Fruit fly (Drosophila melanogaster) whole organism, prepupa: ENCODE results near the gene milt.

ENCODE experiments used
- CG16779 ChIP-seq: fragments of 200-800 bp; sonication (Bioruptor generic); optimal IDR thresholded peaks from 3 replicates; lab custom pipeline; 2017; ENCODE audit warnings: missing biosample characterization, mild to moderate bottlenecking, missing genetic modification characterization
- CG8119 ChIP-seq: fragments of 200-800 bp; sonication (Bioruptor generic); IDR thresholded peaks from 3 replicates; pipeline ENCODE4 v1.3.6; 2022; ENCODE audit warnings: missing biosample characterization, missing genetic modification characterization
- Eip78C ChIP-seq: fragments of 200-800 bp; sonication (Bioruptor generic); peaks from one replicate; lab custom pipeline; 2016; ENCODE audit warnings: missing biosample characterization, missing genetic modification characterization
- Ets96B ChIP-seq: fragments of 200-800 bp; optimal IDR thresholded peaks from 2 replicates; lab custom pipeline; 2019; ENCODE audit warnings: missing biosample characterization, mild to moderate bottlenecking, missing genetic modification characterization, moderate library complexity

DNA sequence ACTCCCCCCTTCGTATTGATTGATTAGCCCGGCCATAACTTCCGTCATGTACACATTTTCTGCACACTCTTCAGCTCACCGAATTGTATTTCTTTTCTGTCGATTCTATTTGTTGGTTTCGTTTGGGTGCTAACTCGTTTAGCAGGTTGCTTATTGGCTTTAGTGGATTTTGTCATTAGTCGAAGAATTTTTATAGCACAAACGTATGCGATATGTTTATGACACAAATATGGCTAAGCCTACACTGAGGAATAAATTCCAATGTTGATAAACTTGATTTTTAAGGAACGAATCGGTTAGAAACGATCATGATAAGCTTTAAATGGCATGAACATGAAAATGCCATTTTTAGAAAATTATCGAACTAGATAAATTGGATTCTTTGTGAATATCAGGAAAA is 38.9 kb upstream of the milt start:
- no peak for TF ChIP-seq Ets96B
- no peak for TF ChIP-seq CG8119 (GFP tag; lab: Robert Waterston, UW)
- TF ChIP-seq Eip78C (GFP tag; lab: Kevin White, UChicago) = no peak
- TF ChIP-seq CG16779 (tag; lab: Kevin White, UChicago) = no peak
